Worm (Caenorhabditis elegans): ENCODE data around the gene sap-140.

The sap-140 gene

ce11 chrIII:7542037-7542436 is 42.5 kb downstream of the sap-140 start:
- TF ChIP-seq unc-62 (GFP tag; optimal IDR thresholded peaks at IDR 0.05) = no peak

- TF ChIP-seq unc-62 (GFP tag; optimal IDR thresholded peaks at IDR 0.05) = no peak
Observed at ce11 chrIII:7544211-7544610, 44.7 kb downstream of the sap-140 start.

DNA sequence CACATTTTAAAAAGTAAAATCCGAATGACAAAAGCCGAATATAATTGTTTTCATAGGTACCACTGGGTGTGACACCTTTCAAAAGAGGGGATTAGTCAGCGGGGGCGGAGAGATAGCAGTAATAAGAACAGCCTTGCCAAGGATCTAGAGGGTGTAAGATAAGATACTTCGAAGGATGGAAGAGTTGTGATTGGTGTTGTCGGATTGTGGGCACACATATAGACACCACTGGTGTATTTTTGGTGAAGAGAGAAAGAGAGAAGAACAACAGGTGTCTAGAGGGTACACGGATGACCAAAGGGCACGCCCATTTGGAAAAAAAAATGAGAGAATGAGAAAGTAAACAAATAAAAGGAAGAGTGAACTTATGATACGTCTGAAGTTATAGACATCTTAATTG is 45.7 kb downstream of the sap-140 start:
- no peak for TF ChIP-seq unc-62 (GFP tag; optimal IDR thresholded peaks at IDR 0.05)

DNA sequence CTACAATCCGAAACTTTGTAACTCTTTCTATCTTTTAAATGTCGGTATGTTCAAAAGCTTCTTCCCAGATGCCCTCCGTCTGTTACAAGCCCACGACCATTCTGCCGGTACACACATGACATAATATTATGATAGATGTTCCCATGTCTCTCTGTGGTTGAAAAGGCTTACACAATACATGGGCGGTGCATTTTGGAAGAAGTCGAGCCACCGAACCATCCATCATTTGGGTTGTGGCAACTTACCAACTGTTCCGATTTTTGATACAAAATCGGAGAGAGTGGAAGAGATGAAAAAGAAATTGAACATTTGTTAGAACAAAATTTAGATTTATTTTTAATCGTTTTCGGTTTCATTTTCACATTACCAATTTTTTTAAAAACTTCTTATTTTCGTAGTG is 49.4 kb downstream of the sap-140 start:
- no peak for TF ChIP-seq unc-62 (GFP tag; optimal IDR thresholded peaks at IDR 0.05)

- TF ChIP-seq unc-62 (GFP tag; optimal IDR thresholded peaks at IDR 0.05) = no peak
Observed at ce11 chrIII:7550979-7551378, 51.4 kb downstream of the sap-140 start.
